Fruit fly (Drosophila melanogaster) whole organism, embryonic: ENCODE results near the gene p23.

Experiments used
- Atf3 ChIP-seq: fragments of 200-800 bp; sonication (Bioruptor generic); optimal IDR thresholded peaks from 3 replicates; lab custom pipeline; 2016; ENCODE audit warnings: missing biosample characterization, missing genetic modification characterization
- Awh ChIP-seq: fragments of 200-800 bp; sonication (Bioruptor generic); IDR thresholded peaks from 2 replicates; pipeline ENCODE4, ENCODE4 v1.3.6; 2022; ENCODE audit warnings: missing biosample characterization, missing genetic modification characterization
- CG10267 ChIP-seq: fragments of 200-800 bp; sonication (Bioruptor generic); optimal IDR thresholded peaks from 2 replicates; lab custom pipeline; 2018; ENCODE audit warnings: missing biosample characterization, mild to moderate bottlenecking, missing genetic modification characterization, moderate library complexity
- CG10565 ChIP-seq: fragments of 200-800 bp; sonication (Bioruptor generic); optimal IDR thresholded peaks from 3 replicates; lab custom pipeline; 2016; ENCODE audit warnings: missing biosample characterization, mild to moderate bottlenecking, missing genetic modification characterization
- CG10654 ChIP-seq: fragments of 200-800 bp; sonication (Bioruptor generic); optimal IDR thresholded peaks from 2 replicates; lab custom pipeline; 2016; ENCODE audit warnings: missing biosample characterization, missing genetic modification characterization
- CG12219 ChIP-seq: fragments of 200-800 bp; sonication (Bioruptor generic); optimal IDR thresholded peaks from 3 replicates; lab custom pipeline; 2018; ENCODE audit warnings: missing biosample characterization, mild to moderate bottlenecking, missing genetic modification characterization
- CG14860 ChIP-seq: fragments of 200-800 bp; sonication (Bioruptor generic); IDR thresholded peaks from 3 replicates; pipeline ENCODE4 v1.3.6; 2022; ENCODE audit warnings: missing biosample characterization, missing genetic modification characterization; ENCODE audit not compliant: partially characterized antibody
- CG15011 ChIP-seq: fragments of 200-800 bp; sonication (Bioruptor generic); optimal IDR thresholded peaks from 3 replicates; lab custom pipeline; 2018; ENCODE audit warnings: missing biosample characterization, mild to moderate bottlenecking, missing genetic modification characterization
- CG15269 ChIP-seq: fragments of 200-800 bp; sonication (Bioruptor generic); optimal IDR thresholded peaks from 2 replicates; lab custom pipeline; 2018; ENCODE audit warnings: missing biosample characterization, mild to moderate bottlenecking, missing genetic modification characterization, moderate library complexity
- CG15479 ChIP-seq: fragments of 200-800 bp; sonication (Bioruptor generic); optimal IDR thresholded peaks from 3 replicates; lab custom pipeline; 2019; ENCODE audit warnings: missing biosample characterization, mild to moderate bottlenecking, missing genetic modification characterization, moderate library complexity
- CG17385 ChIP-seq: fragments of 200-800 bp; sonication (Bioruptor generic); optimal IDR thresholded peaks from 3 replicates; lab custom pipeline; 2018; ENCODE audit warnings: missing biosample characterization, mild to moderate bottlenecking, missing genetic modification characterization
- CG18619 ChIP-seq: fragments of 200-800 bp; sonication (Bioruptor generic); optimal IDR thresholded peaks from 3 replicates; lab custom pipeline; 2017; ENCODE audit warnings: missing biosample characterization, mild to moderate bottlenecking, missing genetic modification characterization
- CG2116 ChIP-seq: fragments of 200-800 bp; sonication (Bioruptor generic); optimal IDR thresholded peaks from 3 replicates; lab custom pipeline; 2018; ENCODE audit warnings: missing biosample characterization, mild to moderate bottlenecking, missing genetic modification characterization
- CG30020 ChIP-seq: fragments of 200-800 bp; optimal IDR thresholded peaks from 2 replicates; lab custom pipeline; 2019; ENCODE audit warnings: missing biosample characterization, mild to moderate bottlenecking, missing genetic modification characterization, moderate library complexity
- CG3065 ChIP-seq: fragments of 200-800 bp; sonication (Bioruptor generic); optimal IDR thresholded peaks from 2 replicates; lab custom pipeline; 2016; ENCODE audit warnings: missing biosample characterization, missing genetic modification characterization
- CG4282 ChIP-seq: fragments of 200-800 bp; sonication (Bioruptor generic); optimal IDR thresholded peaks from 2 replicates; lab custom pipeline; 2016; ENCODE audit warnings: missing biosample characterization, missing genetic modification characterization
- CG6813 ChIP-seq: fragments of 200-800 bp; sonication (Bioruptor generic); optimal IDR thresholded peaks from 2 replicates; lab custom pipeline; 2017; ENCODE audit warnings: missing biosample characterization, missing genetic modification characterization, mild to moderate bottlenecking, moderate library complexity, missing genetic modification reagents
- CG7745 ChIP-seq: fragments of 200-800 bp; sonication (Bioruptor generic); optimal IDR thresholded peaks from 2 replicates; lab custom pipeline; 2018; ENCODE audit warnings: missing biosample characterization, mild to moderate bottlenecking, missing genetic modification characterization, moderate library complexity
- CG8359 ChIP-seq: fragments of 200-800 bp; sonication (Bioruptor generic); optimal IDR thresholded peaks from 2 replicates; lab custom pipeline; 2017; ENCODE audit warnings: missing biosample characterization, mild to moderate bottlenecking, missing genetic modification characterization, borderline replicate concordance
- CG8765 ChIP-seq: fragments of 200-800 bp; sonication (Bioruptor generic); IDR thresholded peaks from 2 replicates; pipeline ENCODE4 v1.3.6; 2022; ENCODE audit warnings: missing biosample characterization, missing genetic modification characterization
- CG8944 ChIP-seq: fragments of 200-800 bp; sonication (Bioruptor generic); optimal IDR thresholded peaks from 3 replicates; lab custom pipeline; 2016; ENCODE audit warnings: missing biosample characterization, missing genetic modification characterization
- CG9727 ChIP-seq: fragments of 200-800 bp; sonication (Bioruptor generic); optimal IDR thresholded peaks from 3 replicates; lab custom pipeline; 2017; ENCODE audit warnings: missing biosample characterization, mild to moderate bottlenecking, missing genetic modification characterization
- CkIIα-i1 ChIP-seq: fragments of 200-800 bp; sonication (Bioruptor generic); IDR thresholded peaks from 2 replicates; pipeline ENCODE4 v1.3.6; 2022; ENCODE audit warnings: missing biosample characterization, missing genetic modification characterization
- Deaf1 ChIP-seq: fragments of 200-800 bp; optimal IDR thresholded peaks from 3 replicates; lab custom pipeline; 2019; ENCODE audit warnings: missing biosample characterization, mild to moderate bottlenecking, missing genetic modification characterization, moderate library complexity
- Dek ChIP-seq: fragments of 200-800 bp; sonication (Bioruptor generic); optimal IDR thresholded peaks from 3 replicates; lab custom pipeline; 2019; ENCODE audit warnings: missing biosample characterization, mild to moderate bottlenecking, missing genetic modification characterization, moderate library complexity
- Dref ChIP-seq: fragments of 200-800 bp; sonication (Bioruptor generic); IDR thresholded peaks from 2 replicates; pipeline ENCODE4 v1.3.6; 2022; ENCODE audit warnings: missing biosample characterization, missing genetic modification characterization
- Fer2 ChIP-seq: fragments of 200-800 bp; sonication (Bioruptor generic); optimal IDR thresholded peaks from 2 replicates; lab custom pipeline; 2018; ENCODE audit warnings: missing biosample characterization, mild to moderate bottlenecking, missing genetic modification characterization, moderate library complexity
- H15 ChIP-seq: fragments of 200-800 bp; sonication (Bioruptor generic); IDR thresholded peaks from 3 replicates; pipeline ENCODE4 v1.3.6; 2022; ENCODE audit warnings: missing biosample characterization, missing genetic modification characterization
- Hey ChIP-seq: fragments of 200-800 bp; sonication (Bioruptor generic); optimal IDR thresholded peaks from 3 replicates; lab custom pipeline; 2018; ENCODE audit warnings: missing biosample characterization, mild to moderate bottlenecking, missing genetic modification characterization
- Hr3 ChIP-seq: fragments of 200-800 bp; sonication (Bioruptor generic); optimal IDR thresholded peaks from 3 replicates; lab custom pipeline; 2016; ENCODE audit warnings: missing biosample characterization, missing genetic modification characterization
- Poxn ChIP-seq: fragments of 200-800 bp; sonication (Bioruptor generic); IDR thresholded peaks from 2 replicates; pipeline ENCODE4 v1.3.6; 2022; ENCODE audit warnings: missing biosample characterization, missing genetic modification characterization
- Side ChIP-seq: fragments of 200-800 bp; sonication (Bioruptor generic); optimal IDR thresholded peaks from 2 replicates; lab custom pipeline; 2016; ENCODE audit warnings: missing biosample characterization, missing genetic modification characterization
- Xrp1 ChIP-seq: fragments of 200-800 bp; sonication (Bioruptor generic); IDR thresholded peaks from 2 replicates; pipeline ENCODE4 v1.3.6; 2022; ENCODE audit warnings: missing biosample characterization, missing genetic modification characterization
- ac ChIP-seq: fragments of 200-800 bp; sonication (Bioruptor generic); optimal IDR thresholded peaks from 3 replicates; lab custom pipeline; 2017; ENCODE audit warnings: missing biosample characterization, mild to moderate bottlenecking, missing genetic modification characterization
- ap ChIP-seq: fragments of 200-800 bp; sonication (Bioruptor generic); IDR thresholded peaks from 2 replicates; pipeline ENCODE4 v1.3.6; 2022; ENCODE audit warnings: missing biosample characterization, missing genetic modification characterization
- chm ChIP-seq: fragments of 200-800 bp; sonication (Bioruptor generic); IDR thresholded peaks from 2 replicates; pipeline ENCODE4 v1.3.6; 2022; ENCODE audit warnings: missing biosample characterization, missing genetic modification characterization
- emc ChIP-seq: fragments of 200-800 bp; sonication (Bioruptor generic); optimal IDR thresholded peaks from 2 replicates; lab custom pipeline; 2016; ENCODE audit warnings: missing biosample characterization, missing genetic modification characterization
- ewg ChIP-seq: fragments of 200-800 bp; sonication (Bioruptor generic); optimal IDR thresholded peaks from 3 replicates; lab custom pipeline; 2017; ENCODE audit warnings: mild to moderate bottlenecking, missing biosample characterization, missing genetic modification reagents, missing genetic modification characterization
- eyg ChIP-seq: fragments of 200-800 bp; sonication (Bioruptor generic); optimal IDR thresholded peaks from 3 replicates; lab custom pipeline; 2016; ENCODE audit warnings: missing biosample characterization, missing genetic modification characterization
- ftz-f1 ChIP-seq: fragments of 200-800 bp; sonication (Bioruptor generic); optimal IDR thresholded peaks from 2 replicates; lab custom pipeline; 2016; ENCODE audit warnings: missing biosample characterization, missing genetic modification characterization
- gcm2 ChIP-seq: fragments of 200-800 bp; sonication (Bioruptor generic); optimal IDR thresholded peaks from 2 replicates; lab custom pipeline; 2016; ENCODE audit warnings: missing biosample characterization, missing genetic modification characterization
- gro ChIP-seq: fragments of 200-800 bp; sonication (Bioruptor generic); optimal IDR thresholded peaks from 2 replicates; lab custom pipeline; 2016; ENCODE audit warnings: missing biosample characterization, missing genetic modification characterization
- nmo ChIP-seq: fragments of 200-800 bp; sonication (Bioruptor generic); optimal IDR thresholded peaks from 2 replicates; lab custom pipeline; 2018; ENCODE audit warnings: missing biosample characterization, mild to moderate bottlenecking, missing genetic modification characterization, moderate library complexity
- pb ChIP-seq: fragments of 200-800 bp; sonication (Bioruptor generic); optimal IDR thresholded peaks from 3 replicates; lab custom pipeline; 2016; ENCODE audit warnings: missing biosample characterization, missing genetic modification characterization
- seq ChIP-seq: fragments of 200-800 bp; sonication (Bioruptor generic); IDR thresholded peaks from 2 replicates; pipeline ENCODE4 v1.3.6; 2022; ENCODE audit warnings: missing biosample characterization, missing genetic modification characterization
- shn ChIP-seq: fragments of 200-800 bp; sonication (Bioruptor generic); optimal IDR thresholded peaks from 3 replicates; lab custom pipeline; 2016; ENCODE audit warnings: missing biosample characterization, missing genetic modification characterization
- slp2 ChIP-seq: fragments of 200-800 bp; sonication (Bioruptor generic); optimal IDR thresholded peaks from 2 replicates; lab custom pipeline; 2016; ENCODE audit warnings: missing biosample characterization, missing genetic modification characterization
- tap ChIP-seq: fragments of 200-800 bp; optimal IDR thresholded peaks from 3 replicates; lab custom pipeline; 2019; ENCODE audit warnings: missing biosample characterization, mild to moderate bottlenecking, missing genetic modification characterization, moderate library complexity
- trem ChIP-seq: fragments of 200-800 bp; optimal IDR thresholded peaks from 3 replicates; lab custom pipeline; 2019; ENCODE audit warnings: missing biosample characterization, mild to moderate bottlenecking, missing genetic modification characterization, moderate library complexity
- trh ChIP-seq: fragments of 200-800 bp; sonication (Bioruptor generic); optimal IDR thresholded peaks from 2 replicates; lab custom pipeline; 2016; ENCODE audit warnings: missing biosample characterization, missing genetic modification characterization
- unc-4 ChIP-seq: fragments of 200-800 bp; sonication (Bioruptor generic); IDR thresholded peaks from 2 replicates; pipeline ENCODE4 v1.3.6; 2022; ENCODE audit warnings: missing biosample characterization, missing genetic modification characterization; ENCODE audit not compliant: partially characterized antibody
- usp ChIP-seq: fragments of >200 bp; optimal IDR thresholded peaks from 2 replicates; lab custom pipeline; 2017; ENCODE audit warnings: missing biosample characterization, missing genetic modification characterization

The p23 gene

DNA sequence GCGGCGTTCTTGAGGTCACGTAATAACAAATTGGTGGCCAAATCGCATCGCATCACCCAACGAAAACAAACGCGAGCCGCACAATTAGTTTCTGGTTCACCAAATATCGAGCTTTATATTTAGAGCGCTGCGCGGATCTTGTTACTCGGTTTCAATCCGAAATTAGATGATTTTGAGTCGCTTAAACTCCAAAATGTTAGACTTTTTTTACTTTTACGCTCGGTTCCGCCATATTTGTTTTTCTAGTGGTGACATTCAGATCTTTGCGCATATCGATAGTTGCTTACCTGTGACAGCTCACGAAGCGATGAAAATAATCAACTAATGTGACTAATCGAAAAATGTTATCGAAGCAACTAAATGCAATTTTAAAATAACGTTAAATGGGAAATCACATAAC, 40.4 kb upstream of the p23 start, which contains the start of gene Scm (continued):
- TF ChIP-seq trem (tag; lab: Kevin White, UChicago), result peak; percentile 72
- no peak for TF ChIP-seq trh (GFP tag; lab: Kevin White, UChicago)
- TF ChIP-seq usp (GFP tag; lab: Kevin White, UChicago), result no peak
- no peak for TF ChIP-seq tap (tag; lab: Kevin White, UChicago)
- no peak for TF ChIP-seq CG17385 (GFP tag; lab: Kevin White, UChicago)
- TF ChIP-seq pb (GFP tag; lab: Kevin White, UChicago), result no peak
- TF ChIP-seq CG2116, result peak; percentile 96
- no peak for TF ChIP-seq CG10565 (GFP tag; lab: Kevin White, UChicago)
- TF ChIP-seq Dek (tag; lab: Kevin White, UChicago), result no peak
- no peak for TF ChIP-seq Awh
- TF ChIP-seq CG8359, result no peak
- TF ChIP-seq gcm2, result no peak
- no peak for TF ChIP-seq CG15011 (GFP tag; lab: Kevin White, UChicago)
- TF ChIP-seq Atf3, result no peak
- TF ChIP-seq Deaf1 (tag; lab: Kevin White, UChicago), result peak; percentile 25
- peak; percentile 92 for TF ChIP-seq unc-4 (GFP tag; lab: Robert Waterston, UW)
- TF ChIP-seq Side (GFP tag; lab: Kevin White, UChicago), result no peak
- TF ChIP-seq Fer2 (tag; lab: Kevin White, UChicago), result no peak
- no peak for TF ChIP-seq CG8944 (GFP tag; lab: Kevin White, UChicago)
- peak; percentile 5 for TF ChIP-seq CG3065 (GFP tag; lab: Kevin White, UChicago)
- peak; percentile 6 for TF ChIP-seq ftz-f1 (GFP tag; lab: Kevin White, UChicago)
- peak; percentile 52 for TF ChIP-seq CG30020 (tag; lab: Kevin White, UChicago)
- no peak for TF ChIP-seq slp2 (GFP tag; lab: Kevin White, UChicago)
- TF ChIP-seq seq (GFP tag; lab: Robert Waterston, UW), result no peak
- TF ChIP-seq CG9727, result no peak
- TF ChIP-seq CG4282 (GFP tag; lab: Kevin White, UChicago), result no peak
- no peak for TF ChIP-seq Hey
- TF ChIP-seq CG8765 (GFP tag; lab: Robert Waterston, UW), result no peak
- no peak for TF ChIP-seq eyg
- TF ChIP-seq gro (GFP tag; lab: Kevin White, UChicago), result peak; percentile 19
- no peak for TF ChIP-seq ac (GFP tag; lab: Kevin White, UChicago)
- TF ChIP-seq CkIIα-i1 (GFP tag; lab: Robert Waterston, UW), result no peak
- no peak for TF ChIP-seq Poxn (GFP tag; lab: Robert Waterston, UW)
- TF ChIP-seq ewg (GFP tag; lab: Kevin White, UChicago), result no peak
- no peak for TF ChIP-seq CG15269 (tag; lab: Kevin White, UChicago)
- no peak for TF ChIP-seq H15 (GFP tag; lab: Robert Waterston, UW)
- no peak for TF ChIP-seq CG7745 (tag; lab: Kevin White, UChicago)
- no peak for TF ChIP-seq Xrp1 (GFP tag; lab: Robert Waterston, UW)
- no peak for TF ChIP-seq CG15479
- no peak for TF ChIP-seq CG6813 (GFP tag; lab: Kevin White, UChicago)
- no peak for TF ChIP-seq Hr3
- TF ChIP-seq emc (GFP tag; lab: Kevin White, UChicago), result no peak
- TF ChIP-seq chm (GFP tag; lab: Robert Waterston, UW), result no peak
- TF ChIP-seq CG10267 (tag; lab: Kevin White, UChicago), result peak; percentile 60
- TF ChIP-seq shn (GFP tag; lab: Kevin White, UChicago), result no peak
- no peak for TF ChIP-seq CG12219
- no peak for TF ChIP-seq ap (GFP tag; lab: Robert Waterston, UW)
- TF ChIP-seq CG10654 (GFP tag; lab: Kevin White, UChicago), result no peak
- peak; percentile 95 for TF ChIP-seq Dref (GFP tag; lab: Robert Waterston, UW)
- peak; percentile 54 for TF ChIP-seq nmo (GFP tag; lab: Kevin White, UChicago)
- no peak for TF ChIP-seq CG18619 (GFP tag; lab: Kevin White, UChicago)
- TF ChIP-seq CG14860 (GFP tag; lab: Robert Waterston, UW), result peak; percentile 85
